Fruit fly (Drosophila melanogaster): ENCODE results near the gene mEFG1.

Gene mEFG1

DNA sequence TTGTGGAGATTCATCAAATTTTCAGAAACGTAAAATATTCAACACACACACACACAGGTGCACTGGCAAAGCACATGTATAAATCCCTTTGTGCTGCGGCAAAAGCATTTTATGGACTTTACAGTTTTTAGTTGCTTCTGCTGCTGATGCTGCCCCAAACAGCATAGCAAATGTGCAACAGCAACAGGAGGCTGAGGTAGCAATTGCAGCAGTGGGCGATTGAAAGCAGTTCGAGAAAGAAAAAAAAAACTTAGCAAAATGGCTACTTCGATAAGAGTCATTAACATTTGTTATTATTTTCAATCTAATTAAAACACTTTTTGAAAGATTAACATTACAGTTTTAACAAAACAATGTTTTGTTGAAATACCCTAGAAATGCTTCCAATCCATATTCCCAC, 37.4 kb upstream of the mEFG1 start:
- TF ChIP-seq foxo (GFP tag; optimal IDR thresholded peaks at IDR 0.05) (no peak), tai (GFP tag; optimal IDR thresholded peaks at IDR 0.05) (no peak), Jra (GFP tag; optimal IDR thresholded peaks at IDR 0.05) (no peak), Mio (GFP tag; optimal IDR thresholded peaks at IDR 0.05) (no peak), fru (GFP tag; optimal IDR thresholded peaks at IDR 0.05) (no peak), pan (optimal IDR thresholded peaks at IDR 0.05) (no peak), Hr83 (GFP tag; optimal IDR thresholded peaks at IDR 0.05; ENCODE audit: poor library complexity, severe bottlenecking) (no peak), h (GFP tag; optimal IDR thresholded peaks at IDR 0.05) (no peak), br (GFP tag; optimal IDR thresholded peaks at IDR 0.05) (no peak), Sp1 (GFP tag; optimal IDR thresholded peaks at IDR 0.05) (no peak), OdsH (GFP tag; optimal IDR thresholded peaks at IDR 0.05) (no peak), ey (GFP tag; optimal IDR thresholded peaks at IDR 0.05) (no peak), Hnf4 (GFP tag; optimal IDR thresholded peaks at IDR 0.05) (no peak), GATAd (GFP tag; optimal IDR thresholded peaks at IDR 0.05) (no peak), sv (GFP tag; optimal IDR thresholded peaks at IDR 0.05) (no peak), rgr (GFP tag; optimal IDR thresholded peaks at IDR 0.05) (no peak), dmrt93B (GFP tag; optimal IDR thresholded peaks at IDR 0.05) (no peak), psq (GFP tag; optimal IDR thresholded peaks at IDR 0.05) (no peak), Dfd (GFP tag; optimal IDR thresholded peaks at IDR 0.05) (no peak)

DNA sequence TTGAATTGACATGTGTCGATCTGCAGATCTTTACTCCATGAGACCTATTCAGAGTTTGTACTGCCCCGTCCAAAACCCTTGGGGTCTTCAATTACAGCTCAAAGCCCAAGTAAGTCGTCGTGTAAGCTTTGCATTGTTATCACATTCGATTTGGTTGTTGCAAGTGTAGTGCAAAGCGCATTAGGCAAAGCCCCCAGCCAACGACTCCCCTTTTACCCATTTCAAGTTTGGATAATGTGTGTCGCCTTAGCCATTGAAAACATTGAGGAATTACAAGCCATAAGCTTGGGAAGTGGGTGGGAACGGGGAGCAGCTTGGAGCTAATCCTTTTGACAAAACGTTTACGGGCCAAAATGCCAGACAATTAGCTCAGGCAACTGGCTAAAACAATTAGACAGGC, 36.6 kb upstream of the mEFG1 start:
- no peak for TF ChIP-seq dl (GFP tag; optimal IDR thresholded peaks at IDR 0.05; ENCODE audit: insufficient read depth in 1 of 2, partially characterized antibody in 2 of 2)
- TF ChIP-seq dmrt93B (GFP tag; optimal IDR thresholded peaks at IDR 0.05): no peak
- no peak for TF ChIP-seq ey (GFP tag; optimal IDR thresholded peaks at IDR 0.05)
- TF ChIP-seq usp (GFP tag; optimal IDR thresholded peaks at IDR 0.05): no peak
- TF ChIP-seq Myc (optimal IDR thresholded peaks at IDR 0.05): no peak
- TF ChIP-seq pan (optimal IDR thresholded peaks at IDR 0.05): no peak
- TF ChIP-seq foxo (GFP tag; optimal IDR thresholded peaks at IDR 0.05): no peak
- no peak for TF ChIP-seq sage (GFP tag; optimal IDR thresholded peaks at IDR 0.05)
- TF ChIP-seq sv (GFP tag; optimal IDR thresholded peaks at IDR 0.05): no peak
- no peak for TF ChIP-seq Rel (GFP tag; optimal IDR thresholded peaks at IDR 0.05)
- no peak for TF ChIP-seq Rel (tag; optimal IDR thresholded peaks at IDR 0.05)
- no peak for TF ChIP-seq Dfd (GFP tag; optimal IDR thresholded peaks at IDR 0.05)
- TF ChIP-seq rgr (GFP tag; optimal IDR thresholded peaks at IDR 0.05): no peak
- no peak for TF ChIP-seq Dif (GFP tag; optimal IDR thresholded peaks at IDR 0.05; ENCODE audit: partially characterized antibody)
- TF ChIP-seq Hr78 (GFP tag; optimal IDR thresholded peaks at IDR 0.05): no peak
- TF ChIP-seq brk (GFP tag; optimal IDR thresholded peaks at IDR 0.05): no peak

DNA sequence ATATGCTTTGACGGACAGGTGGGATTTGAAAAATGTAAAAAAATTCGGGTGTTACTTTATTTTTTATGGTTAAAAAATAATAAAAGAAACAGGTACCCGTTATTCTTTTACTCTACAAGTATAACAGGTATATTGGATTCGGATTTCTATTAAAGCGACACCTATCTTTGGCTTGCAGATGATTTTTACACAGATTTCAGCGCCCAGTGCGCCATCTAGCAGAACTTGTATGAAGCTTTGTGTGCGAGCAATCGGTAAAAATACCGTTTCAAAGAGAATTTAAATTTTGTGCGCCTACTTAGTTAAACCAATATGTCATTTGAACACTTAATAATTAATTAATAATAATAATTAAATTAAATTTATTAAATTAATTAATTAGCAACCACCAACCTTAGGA, 35.2 kb upstream of the mEFG1 start:
- peak; percentile 10 for TF ChIP-seq br (GFP tag; optimal IDR thresholded peaks at IDR 0.05)
- TF ChIP-seq Hnf4 (GFP tag; optimal IDR thresholded peaks at IDR 0.05): peak; percentile 46
- TF ChIP-seq fru (GFP tag; optimal IDR thresholded peaks at IDR 0.05): peak; percentile 17
- no peak for TF ChIP-seq brk (GFP tag; optimal IDR thresholded peaks at IDR 0.05)
- TF ChIP-seq sv (GFP tag; optimal IDR thresholded peaks at IDR 0.05): no peak
- no peak for TF ChIP-seq dmrt93B (GFP tag; optimal IDR thresholded peaks at IDR 0.05)
- no peak for TF ChIP-seq lola (GFP tag; optimal IDR thresholded peaks at IDR 0.05)
- TF ChIP-seq CG32264 (GFP tag; optimal IDR thresholded peaks at IDR 0.05): no peak
- no peak for TF ChIP-seq jim (GFP tag; optimal IDR thresholded peaks at IDR 0.05)
- TF ChIP-seq h (GFP tag; optimal IDR thresholded peaks at IDR 0.05): peak; percentile 52
- TF ChIP-seq psq (GFP tag; optimal IDR thresholded peaks at IDR 0.05): no peak
- peak in 1 of 2 experiments; percentile 61 for TF ChIP-seq foxo (GFP tag; optimal IDR thresholded peaks at IDR 0.05)
- peak; percentile 47 for TF ChIP-seq tai (GFP tag; optimal IDR thresholded peaks at IDR 0.05)
- no peak for TF ChIP-seq N (GFP tag; optimal IDR thresholded peaks at IDR 0.05)
- no peak for TF ChIP-seq Hr78 (GFP tag; optimal IDR thresholded peaks at IDR 0.05)
- TF ChIP-seq GATAd (GFP tag; optimal IDR thresholded peaks at IDR 0.05): no peak
- no peak for TF ChIP-seq Sp1 (GFP tag; optimal IDR thresholded peaks at IDR 0.05)
- TF ChIP-seq Jra (GFP tag; optimal IDR thresholded peaks at IDR 0.05): no peak
- TF ChIP-seq Vsx2 (GFP tag; optimal IDR thresholded peaks at IDR 0.05; ENCODE audit: partially characterized antibody): no peak
- peak; percentile 26 for TF ChIP-seq ey (GFP tag; optimal IDR thresholded peaks at IDR 0.05)
- peak; percentile 54 for TF ChIP-seq HLH106 (tag; optimal IDR thresholded peaks at IDR 0.05)
- no peak for TF ChIP-seq Abd-B (GFP tag; optimal IDR thresholded peaks at IDR 0.05)
- no peak for TF ChIP-seq dsf (GFP tag; optimal IDR thresholded peaks at IDR 0.05; ENCODE audit: borderline replicate concordance)
- no peak for TF ChIP-seq Dfd (GFP tag; optimal IDR thresholded peaks at IDR 0.05)
- TF ChIP-seq Myc (optimal IDR thresholded peaks at IDR 0.05): peak; percentile 94
- TF ChIP-seq OdsH (GFP tag; optimal IDR thresholded peaks at IDR 0.05): peak; percentile 45
- peak; percentile 26 for TF ChIP-seq CG9705 (GFP tag; optimal IDR thresholded peaks at IDR 0.05)
- no peak for TF ChIP-seq sage (GFP tag; optimal IDR thresholded peaks at IDR 0.05)
- no peak for TF ChIP-seq Rel (GFP tag; optimal IDR thresholded peaks at IDR 0.05)
- no peak for TF ChIP-seq Rel (tag; optimal IDR thresholded peaks at IDR 0.05)
- TF ChIP-seq CrebA (GFP tag; optimal IDR thresholded peaks at IDR 0.05; ENCODE audit: borderline replicate concordance): no peak
- no peak for TF ChIP-seq pan (optimal IDR thresholded peaks at IDR 0.05)
- no peak for TF ChIP-seq dl (GFP tag; optimal IDR thresholded peaks at IDR 0.05; ENCODE audit: insufficient read depth in 1 of 2, partially characterized antibody in 2 of 2)
- no peak for TF ChIP-seq usp (GFP tag; optimal IDR thresholded peaks at IDR 0.05)
- peak; percentile 46 for TF ChIP-seq Hr83 (GFP tag; optimal IDR thresholded peaks at IDR 0.05; ENCODE audit: poor library complexity, severe bottlenecking)
- no peak for TF ChIP-seq Mio (GFP tag; optimal IDR thresholded peaks at IDR 0.05)
- no peak for TF ChIP-seq woc (GFP tag; optimal IDR thresholded peaks at IDR 0.05)
- peak; percentile 54 for TF ChIP-seq rgr (GFP tag; optimal IDR thresholded peaks at IDR 0.05)
- no peak for TF ChIP-seq Dif (GFP tag; optimal IDR thresholded peaks at IDR 0.05; ENCODE audit: partially characterized antibody)

All from whole organism, wandering third instar larva.